Fruit fly (Drosophila melanogaster) whole organism, embryonic: ENCODE results near the gene CG7656.
A peak's percentile ranks its signal among the peaks of the same experiment; 100 is the strongest.

Source experiments
- Abd-B ChIP-seq: fragments of 200-800 bp; sonication (Bioruptor generic); optimal IDR thresholded peaks from 2 replicates; lab custom pipeline; 2018; ENCODE audit warnings: missing biosample characterization, mild to moderate bottlenecking, missing genetic modification characterization, moderate library complexity
- Ada2b ChIP-seq: fragments of 200-800 bp; sonication (Bioruptor generic); IDR thresholded peaks from 2 replicates; pipeline ENCODE4 v1.3.6; 2022; ENCODE audit warnings: missing biosample characterization, missing genetic modification characterization
- Adf1 ChIP-seq: fragments of 200-800 bp; sonication (Bioruptor generic); IDR thresholded peaks from 2 replicates; pipeline ENCODE4 v1.3.6; 2022; ENCODE audit warnings: missing biosample characterization, missing genetic modification characterization
- Blimp-1 ChIP-seq: fragments of 200-800 bp; sonication (Bioruptor generic); optimal IDR thresholded peaks from 3 replicates; lab custom pipeline; 2018; ENCODE audit warnings: missing biosample characterization, missing genetic modification characterization, mild to moderate bottlenecking, moderate library complexity, missing genetic modification reagents
- C15 ChIP-seq: fragments of 200-800 bp; sonication (Bioruptor generic); IDR thresholded peaks from 3 replicates; pipeline ENCODE4 v1.3.6; 2022; ENCODE audit warnings: missing biosample characterization, missing genetic modification characterization
- CG13123 ChIP-seq: fragments of 200-800 bp; sonication (Bioruptor generic); optimal IDR thresholded peaks from 2 replicates; lab custom pipeline; 2016; ENCODE audit warnings: missing biosample characterization, missing genetic modification characterization
- CG13424 ChIP-seq: fragments of 200-800 bp; sonication (Bioruptor generic); optimal IDR thresholded peaks from 2 replicates; lab custom pipeline; 2019; ENCODE audit warnings: missing biosample characterization, mild to moderate bottlenecking, missing genetic modification characterization, moderate library complexity
- CG17912 ChIP-seq: fragments of 200-800 bp; sonication (Bioruptor generic); optimal IDR thresholded peaks from 2 replicates; lab custom pipeline; 2018; ENCODE audit warnings: missing biosample characterization, mild to moderate bottlenecking, missing genetic modification characterization
- CG18599 ChIP-seq: fragments of 200-800 bp; sonication (Bioruptor generic); optimal IDR thresholded peaks from 3 replicates; lab custom pipeline; 2017; ENCODE audit warnings: missing biosample characterization, missing genetic modification characterization, mild to moderate bottlenecking, moderate library complexity, missing genetic modification reagents
- CG2889 ChIP-seq: fragments of 200-800 bp; sonication (Bioruptor generic); IDR thresholded peaks from 3 replicates; pipeline ENCODE4 v1.3.6; 2022; ENCODE audit warnings: missing biosample characterization, missing genetic modification characterization
- CG30431 ChIP-seq: fragments of 200-800 bp; sonication (Bioruptor generic); optimal IDR thresholded peaks from 2 replicates; lab custom pipeline; 2017; ENCODE audit warnings: missing biosample characterization, missing genetic modification characterization
- CG32532 ChIP-seq: fragments of 200-800 bp; sonication (Bioruptor generic); IDR thresholded peaks from 2 replicates; pipeline ENCODE4 v1.3.6; 2022; ENCODE audit warnings: missing biosample characterization, missing genetic modification characterization
- CG3847 ChIP-seq: fragments of 200-800 bp; sonication (Bioruptor generic); IDR thresholded peaks from 2 replicates; pipeline ENCODE4 v1.3.6; 2022; ENCODE audit warnings: missing biosample characterization, missing genetic modification characterization
- CG7357 ChIP-seq: fragments of 200-800 bp; sonication (Bioruptor generic); IDR thresholded peaks from 3 replicates; pipeline ENCODE4 v1.3.6; 2022; ENCODE audit warnings: missing biosample characterization, missing genetic modification characterization
- CG7928 ChIP-seq: fragments of 200-800 bp; sonication (Bioruptor generic); optimal IDR thresholded peaks from 2 replicates; lab custom pipeline; 2017; ENCODE audit warnings: missing biosample characterization, mild to moderate bottlenecking, missing genetic modification characterization
- CG7987 ChIP-seq: fragments of 200-800 bp; sonication (Bioruptor generic); optimal IDR thresholded peaks from 2 replicates; lab custom pipeline; 2018; ENCODE audit warnings: missing biosample characterization, mild to moderate bottlenecking, missing genetic modification characterization, moderate library complexity
- CG9817 ChIP-seq: fragments of 200-800 bp; sonication (Bioruptor generic); optimal IDR thresholded peaks from 2 replicates; lab custom pipeline; 2018; ENCODE audit warnings: missing biosample characterization, mild to moderate bottlenecking, missing genetic modification characterization, moderate library complexity
- CkIIα-i1 ChIP-seq: fragments of 200-800 bp; sonication (Bioruptor generic); IDR thresholded peaks from 2 replicates; pipeline ENCODE4 v1.3.6; 2022; ENCODE audit warnings: missing biosample characterization, missing genetic modification characterization
- Dref ChIP-seq: fragments of 200-800 bp; sonication (Bioruptor generic); IDR thresholded peaks from 2 replicates; pipeline ENCODE4 v1.3.6; 2022; ENCODE audit warnings: missing biosample characterization, missing genetic modification characterization
- Fer1 ChIP-seq: fragments of 200-800 bp; sonication (Bioruptor generic); optimal IDR thresholded peaks from 2 replicates; lab custom pipeline; 2017; ENCODE audit warnings: missing biosample characterization, mild to moderate bottlenecking, missing genetic modification characterization
- Gug ChIP-seq: fragments of 200-800 bp; sonication (Bioruptor generic); IDR thresholded peaks from 4 replicates; pipeline ENCODE4 v1.3.6; 2022; ENCODE audit warnings: missing biosample characterization, missing genetic modification characterization
- Lhr ChIP-seq: fragments of 200-800 bp; sonication (Bioruptor generic); optimal IDR thresholded peaks from 3 replicates; lab custom pipeline; 2017; ENCODE audit warnings: mild to moderate bottlenecking, missing biosample characterization, missing genetic modification reagents, missing genetic modification characterization
- NC2β ChIP-seq: fragments of 200-800 bp; sonication (Bioruptor generic); optimal IDR thresholded peaks from 2 replicates; lab custom pipeline; 2016; ENCODE audit warnings: missing biosample characterization, missing genetic modification characterization
- Nf-YC ChIP-seq: fragments of 200-800 bp; optimal IDR thresholded peaks from 3 replicates; lab custom pipeline; 2019; ENCODE audit warnings: missing biosample characterization, mild to moderate bottlenecking, missing genetic modification characterization, moderate library complexity
- PHDP ChIP-seq: fragments of 200-800 bp; sonication (Bioruptor generic); optimal IDR thresholded peaks from 3 replicates; lab custom pipeline; 2018; ENCODE audit warnings: missing biosample characterization, mild to moderate bottlenecking, missing genetic modification characterization, moderate library complexity
- TFAM ChIP-seq: fragments of 200-800 bp; sonication (Bioruptor generic); optimal IDR thresholded peaks from 2 replicates; lab custom pipeline; 2017; ENCODE audit warnings: missing biosample characterization, missing genetic modification characterization, inconsistent platforms
- Tbp ChIP-seq: fragments of >200 bp; optimal IDR thresholded peaks from 2 replicates; lab custom pipeline; 2018; ENCODE audit warnings: missing biosample characterization, missing genetic modification characterization
- Usf ChIP-seq: fragments of 200-800 bp; sonication (Bioruptor generic); optimal IDR thresholded peaks from 2 replicates; lab custom pipeline; 2017; ENCODE audit warnings: missing genotype, missing biosample characterization, missing genetic modification characterization
- Vsx1 ChIP-seq: fragments of 200-800 bp; sonication (Bioruptor generic); optimal IDR thresholded peaks from 2 replicates; lab custom pipeline; 2017; ENCODE audit warnings: missing biosample characterization, mild to moderate bottlenecking, missing genetic modification characterization, missing genetic modification reagents
- YL-1 ChIP-seq: fragments of 200-800 bp; sonication (Bioruptor generic); optimal IDR thresholded peaks from 3 replicates; lab custom pipeline; 2017; ENCODE audit warnings: missing biosample characterization, mild to moderate bottlenecking, missing genetic modification characterization
- cas ChIP-seq: fragments of 200-800 bp; sonication (Bioruptor generic); IDR thresholded peaks from 2 replicates; pipeline ENCODE4 v1.3.6; 2022; ENCODE audit warnings: missing biosample characterization, missing genetic modification characterization
- cato ChIP-seq: fragments of 200-800 bp; sonication (Bioruptor generic); optimal IDR thresholded peaks from 2 replicates; lab custom pipeline; 2016; ENCODE audit warnings: missing biosample characterization, missing genetic modification characterization, borderline replicate concordance
- da ChIP-seq: fragments of 200-800 bp; sonication (Bioruptor generic); optimal IDR thresholded peaks from 2 replicates; lab custom pipeline; 2016; ENCODE audit warnings: missing biosample characterization, missing genetic modification characterization
- dati ChIP-seq: fragments of 200-800 bp; sonication (Bioruptor generic); IDR thresholded peaks from 2 replicates; pipeline ENCODE4 v1.3.6; 2022; ENCODE audit warnings: missing biosample characterization, missing genetic modification characterization
- dysf ChIP-seq: fragments of 200-800 bp; sonication (Bioruptor generic); IDR thresholded peaks from 3 replicates; pipeline ENCODE4 v1.3.6; 2022; ENCODE audit warnings: missing biosample characterization, missing genetic modification characterization
- esg ChIP-seq: fragments of 200-800 bp; sonication (Bioruptor generic); conservative IDR thresholded peaks from 2 replicates; pipeline ENCODE4 v1.3.6; 2022; ENCODE audit warnings: missing biosample characterization, missing genetic modification characterization
- gsb-n ChIP-seq: fragments of 200-800 bp; sonication (Bioruptor generic); optimal IDR thresholded peaks from 3 replicates; lab custom pipeline; 2018; ENCODE audit warnings: missing biosample characterization, mild to moderate bottlenecking, missing genetic modification characterization
- gt ChIP-seq: fragments of 200-800 bp; sonication (Bioruptor generic); IDR thresholded peaks from 2 replicates; pipeline ENCODE4 v1.3.6; 2022; ENCODE audit warnings: missing biosample characterization, missing genetic modification characterization
- ind ChIP-seq: fragments of 200-800 bp; sonication (Bioruptor generic); optimal IDR thresholded peaks from 3 replicates; lab custom pipeline; 2016; ENCODE audit warnings: missing biosample characterization, missing genetic modification characterization
- ken ChIP-seq: fragments of 200-800 bp; sonication (Bioruptor generic); IDR thresholded peaks from 3 replicates; pipeline ENCODE4 v1.3.6; 2022; ENCODE audit warnings: missing biosample characterization, missing genetic modification characterization
- klu ChIP-seq: fragments of 200-800 bp; sonication (Bioruptor generic); IDR thresholded peaks from 2 replicates; pipeline ENCODE4 v1.3.6; 2022; ENCODE audit warnings: missing biosample characterization, missing genetic modification characterization
- lov ChIP-seq, 2 experiments: fragments of 200-800 bp in 1 of 2; fragments of >200 bp in 1 of 2; sonication (Bioruptor generic) in 1 of 2; IDR thresholded peaks in 1 of 2; optimal IDR thresholded peaks in 1 of 2; 2 replicates in 1 of 2; 3 replicates in 1 of 2; pipeline versions ENCODE4 v1.3.6 to Lab custom; 2017 to 2022; ENCODE audit warnings: missing biosample characterization in 1 of 2, missing genetic modification characterization in 1 of 2
- pnt ChIP-seq: fragments of 200-800 bp; sonication (Bioruptor generic); optimal IDR thresholded peaks from 3 replicates; lab custom pipeline; 2016; ENCODE audit warnings: missing biosample characterization, missing genetic modification characterization
- pros ChIP-seq: fragments of 200-800 bp; sonication (Bioruptor generic); optimal IDR thresholded peaks from 3 replicates; lab custom pipeline; 2019; ENCODE audit warnings: missing biosample characterization, mild to moderate bottlenecking, missing genetic modification characterization, moderate library complexity
- sna ChIP-seq: fragments of 200-800 bp; sonication (Bioruptor generic); IDR thresholded peaks from 2 replicates; pipeline ENCODE4 v1.3.6; 2022; ENCODE audit warnings: missing biosample characterization, missing genetic modification characterization; ENCODE audit not compliant: partially characterized antibody
- so ChIP-seq: fragments of 200-800 bp; sonication (Bioruptor generic); IDR thresholded peaks from 3 replicates; pipeline ENCODE4 v1.3.6; 2022; ENCODE audit warnings: missing biosample characterization, missing genetic modification characterization
- tgo ChIP-seq: fragments of 200-800 bp; sonication (Bioruptor generic); IDR thresholded peaks from 3 replicates; pipeline ENCODE4 v1.3.6; 2022; ENCODE audit warnings: missing biosample characterization, missing genetic modification characterization
- unpg ChIP-seq: fragments of 200-800 bp; sonication (Bioruptor generic); optimal IDR thresholded peaks from 3 replicates; lab custom pipeline; 2018; ENCODE audit warnings: missing biosample characterization, mild to moderate bottlenecking, missing genetic modification characterization, moderate library complexity
- zf30C ChIP-seq: fragments of 200-800 bp; sonication (Bioruptor generic); optimal IDR thresholded peaks from 3 replicates; lab custom pipeline; 2018; ENCODE audit warnings: missing biosample characterization, mild to moderate bottlenecking, missing genetic modification characterization

CG7656 gene

dm6 chr3L:15590803-15591597, 3.0 kb upstream of the CG7656 start (continued):
- TF ChIP-seq Fer1 (GFP tag; lab: Kevin White, UChicago) (peak; percentile 28), Usf (GFP tag; lab: Kevin White, UChicago) (no peak), PHDP (peak; percentile 38), Dref (GFP tag; lab: Robert Waterston, UW) (no peak), gsb-n (tag; lab: Kevin White, UChicago) (no peak), Nf-YC (tag; lab: Kevin White, UChicago) (peak; percentile 11), zf30C (GFP tag; lab: Kevin White, UChicago) (no peak), TFAM (GFP tag; lab: Kevin White, UChicago) (no peak), cato (GFP tag; lab: Kevin White, UChicago) (no peak), CG13123 (GFP tag; lab: Kevin White, UChicago) (no peak), gt (no peak), CG18599 (GFP tag; lab: Kevin White, UChicago) (peak; percentile 6), CG30431 (no peak), Abd-B (GFP tag; lab: Kevin White, UChicago) (no peak), NC2β (no peak), CG9817 (peak; percentile 13), Lhr (GFP tag; lab: Kevin White, UChicago) (no peak), CG32532 (0 out of 2 replicates have a peak, but pooled peaks have one; percentile 11), YL-1 (GFP tag; lab: Kevin White, UChicago) (no peak), ken (GFP tag; lab: Robert Waterston, UW) (no peak), klu (GFP tag; lab: Robert Waterston, UW) (no peak), Blimp-1 (GFP tag; lab: Kevin White, UChicago) (no peak), Gug (no peak), Ada2b (GFP tag; lab: Robert Waterston, UW) (peak; percentile 24; the same call in 1 of the 2 replicates), dati (GFP tag; lab: Robert Waterston, UW) (no peak), lov (optimal IDR thresholded peaks at IDR 0.05; lab: Kevin White, UChicago) (no peak), lov (GFP tag; IDR thresholded peaks at IDR 0.05; lab: Robert Waterston, UW) (0 out of 3 replicates have a peak, but pooled peaks have one; percentile 10), pros (no peak), CG2889 (GFP tag; lab: Robert Waterston, UW) (no peak), da (GFP tag; lab: Kevin White, UChicago) (no peak), CG13424 (tag; lab: Kevin White, UChicago) (peak; percentile 18), pnt (GFP tag; lab: Kevin White, UChicago) (no peak), so (GFP tag; lab: Robert Waterston, UW) (no peak; the same call in 2 of the 3 replicates), cas (GFP tag; lab: Robert Waterston, UW) (no peak), CG7928 (GFP tag; lab: Kevin White, UChicago) (no peak), Tbp (GFP tag; lab: Kevin White, UChicago) (no peak), sna (GFP tag; lab: Robert Waterston, UW) (no peak), ind (GFP tag; lab: Kevin White, UChicago) (no peak), esg (GFP tag; lab: Robert Waterston, UW) (no peak), CG7357 (GFP tag; lab: Robert Waterston, UW) (no peak), CkIIα-i1 (GFP tag; lab: Robert Waterston, UW) (no peak), unpg (GFP tag; lab: Kevin White, UChicago) (peak; percentile 25), CG17912 (GFP tag; lab: Kevin White, UChicago) (no peak), CG7987 (GFP tag; lab: Kevin White, UChicago) (peak; percentile 32), C15 (0 out of 3 replicates have a peak, but pooled peaks have one; percentile 29), tgo (GFP tag; lab: Robert Waterston, UW) (no peak; the same call in 2 of the 3 replicates), CG3847 (peak; percentile 9; the same call in 1 of the 2 replicates), Adf1 (no peak), dysf (GFP tag; lab: Robert Waterston, UW) (peak; percentile 22; the same call in 1 of the 3 replicates), Vsx1 (GFP tag; lab: Kevin White, UChicago) (peak; percentile 9)
